Worm (Caenorhabditis elegans) whole organism, young adult: ENCODE measurements around the gene oac-58.

Experiments
- D2030.7 ChIP-seq: fragments of 200-800 bp; sonication (Bioruptor generic); IDR thresholded peaks from 2 replicates; pipeline ENCODE4 v1.3.6; 2022; ENCODE audit warnings: missing genetic modification reagents, missing genetic modification characterization, missing compliant biosample characterization
- F33H1.4 ChIP-seq: fragments of 200-800 bp; sonication (Bioruptor generic); IDR thresholded peaks from 2 replicates; pipeline ENCODE4 v1.3.6; 2022; ENCODE audit warnings: missing genetic modification reagents, missing genetic modification characterization, missing compliant biosample characterization
- K12H6.12 ChIP-seq: fragments of 200-800 bp; sonication (Bioruptor generic); optimal IDR thresholded peaks from 2 replicates; lab custom pipeline; 2018; ENCODE audit warnings: mild to moderate bottlenecking, missing genetic modification characterization, missing compliant biosample characterization
- attf-3 ChIP-seq: fragments of 200-800 bp; sonication (Bioruptor generic); conservative IDR thresholded peaks from 2 replicates; pipeline ENCODE4 v1.3.6; 2022; ENCODE audit warnings: missing genetic modification reagents, missing genetic modification characterization, missing compliant biosample characterization
- attf-5 ChIP-seq: fragments of 200-800 bp; sonication (Bioruptor generic); optimal IDR thresholded peaks from 2 replicates; lab custom pipeline; 2018; ENCODE audit warnings: mild to moderate bottlenecking, missing genetic modification characterization, missing compliant biosample characterization
- bed-2 ChIP-seq: fragments of 200-800 bp; sonication (Bioruptor generic); IDR thresholded peaks from 2 replicates; pipeline ENCODE4 v1.3.6; 2022; ENCODE audit warnings: missing genetic modification reagents, missing genetic modification characterization, missing compliant biosample characterization
- ccch-3 ChIP-seq: fragments of 200-800 bp; sonication (Bioruptor generic); optimal IDR thresholded peaks from 2 replicates; lab custom pipeline; 2018; ENCODE audit warnings: mild to moderate bottlenecking, missing genetic modification characterization, missing compliant biosample characterization
- ceh-27 ChIP-seq: fragments of 200-800 bp; sonication (Bioruptor generic); optimal IDR thresholded peaks from 2 replicates; lab custom pipeline; 2018; ENCODE audit warnings: mild to moderate bottlenecking, missing genetic modification characterization, moderate library complexity, missing compliant biosample characterization
- ekl-4 ChIP-seq: fragments of 200-800 bp; sonication (Bioruptor generic); IDR thresholded peaks from 2 replicates; pipeline ENCODE4 v1.3.6; 2022; ENCODE audit warnings: missing genetic modification reagents, missing genetic modification characterization, missing compliant biosample characterization
- hlh-12 ChIP-seq: sonication (generic microtip); optimal IDR thresholded peaks from 2 replicates; lab custom pipeline; 2016; ENCODE audit warnings: missing genetic modification characterization, missing compliant biosample characterization
- lsl-1 ChIP-seq: fragments of 200-800 bp; sonication (Bioruptor generic); optimal IDR thresholded peaks from 2 replicates; lab custom pipeline; 2018; ENCODE audit warnings: mild to moderate bottlenecking, missing genetic modification characterization, moderate library complexity, missing compliant biosample characterization
- madf-3 ChIP-seq: fragments of 200-800 bp; sonication (Bioruptor generic); IDR thresholded peaks from 2 replicates; pipeline ENCODE4 v1.3.6; 2022; ENCODE audit warnings: missing genetic modification reagents, missing genetic modification characterization, missing compliant biosample characterization
- mxl-1 ChIP-seq: sonication (generic microtip); optimal IDR thresholded peaks from 2 replicates; lab custom pipeline; 2016; ENCODE audit warnings: missing genetic modification characterization, missing compliant biosample characterization
- nhr-120 ChIP-seq: fragments of 200-800 bp; sonication (Bioruptor generic); IDR thresholded peaks from 2 replicates; pipeline ENCODE4 v1.3.6; 2022; ENCODE audit warnings: missing genetic modification characterization, missing compliant biosample characterization
- nhr-179 ChIP-seq: sonication (generic microtip); optimal IDR thresholded peaks from 2 replicates; lab custom pipeline; 2016; ENCODE audit warnings: mild to moderate bottlenecking, missing genetic modification characterization, missing compliant biosample characterization
- rcor-1 ChIP-seq: fragments of 200-800 bp; sonication (Bioruptor generic); IDR thresholded peaks from 2 replicates; pipeline ENCODE4 v1.3.6; 2022; ENCODE audit warnings: missing genetic modification reagents, missing genetic modification characterization, missing compliant biosample characterization
- repo-1 ChIP-seq: sonication (generic microtip); optimal IDR thresholded peaks from 2 replicates; lab custom pipeline; 2017; ENCODE audit warnings: mild to moderate bottlenecking, missing genetic modification characterization, missing compliant biosample characterization
- snpc-3.4 ChIP-seq: sonication (generic microtip); optimal IDR thresholded peaks from 2 replicates; lab custom pipeline; 2017; ENCODE audit warnings: missing genetic modification characterization, mild to moderate bottlenecking, missing compliant biosample characterization, antibody characterized with exemption, moderate library complexity, missing genotype, missing genetic modification reagents
- tbx-9 ChIP-seq: sonication (generic microtip); optimal IDR thresholded peaks from 2 replicates; lab custom pipeline; 2016; ENCODE audit warnings: borderline replicate concordance, missing genetic modification characterization, inconsistent platforms, missing compliant biosample characterization
- ztf-18 ChIP-seq: sonication (generic microtip); optimal IDR thresholded peaks from 2 replicates; lab custom pipeline; 2016; ENCODE audit warnings: missing genotype, mild to moderate bottlenecking, missing genetic modification characterization, missing compliant biosample characterization

The oac-58 gene

DNA sequence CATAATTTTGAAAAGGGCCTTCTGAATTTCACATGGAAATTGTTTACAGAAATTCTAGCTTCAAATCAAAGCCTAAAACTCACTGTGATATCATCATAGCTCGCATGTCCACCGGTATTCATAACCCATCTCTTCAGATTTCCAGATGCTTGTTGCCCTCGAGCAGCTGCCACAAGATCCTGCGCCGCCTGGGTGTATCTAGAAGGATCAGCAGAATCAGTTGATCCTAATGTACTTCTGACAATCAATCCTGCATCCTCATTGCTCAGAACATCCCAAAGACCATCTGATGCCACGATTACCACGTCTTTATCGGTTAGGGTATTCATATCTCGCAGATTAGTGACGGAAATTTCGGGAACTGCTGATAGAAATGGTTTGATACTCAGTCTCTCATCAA is 45.6 kb downstream of the oac-58 start:
- TF ChIP-seq D2030.7 (GFP tag; lab: Robert Waterston, UW) (no peak), lsl-1 (no peak), nhr-179 (tag; lab: Kevin White, UChicago) (no peak)

DNA sequence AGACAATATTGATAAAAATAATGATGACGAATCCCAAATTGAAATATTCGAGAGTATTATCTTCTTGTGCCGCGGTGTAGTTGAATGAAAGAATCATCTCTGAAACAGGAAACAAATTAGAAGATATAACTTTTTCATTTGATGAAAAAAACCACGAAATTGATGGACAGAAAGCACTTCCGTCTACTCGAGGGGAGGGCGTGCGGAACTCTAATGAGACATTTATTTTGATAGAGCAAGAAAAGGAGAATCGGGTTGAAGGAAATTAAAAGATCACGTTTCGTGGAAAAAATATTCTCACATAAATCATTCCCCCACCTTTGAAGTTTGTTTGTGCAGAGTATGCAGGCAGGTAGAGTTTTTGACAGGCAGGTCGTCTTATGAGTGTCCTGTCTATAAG is 50.1 kb downstream of the oac-58 start, which contains the start of gene sre-14:
sre-14 (minus strand) TSS at position 101 of the 400 bp plus-strand sequence.
- TF ChIP-seq ccch-3 (GFP tag; lab: Kevin White, UChicago) (no peak), nhr-120 (GFP tag; lab: Robert Waterston, UW) (no peak), repo-1 (tag; lab: Kevin White, UChicago) (no peak), ekl-4 (GFP tag; lab: Robert Waterston, UW) (no peak), snpc-3.4 (no peak), madf-3 (GFP tag; lab: Robert Waterston, UW) (no peak), ztf-18 (no peak), rcor-1 (GFP tag; lab: Robert Waterston, UW) (no peak), F33H1.4 (GFP tag; lab: Robert Waterston, UW) (no peak), ceh-27 (GFP tag; lab: Kevin White, UChicago) (no peak), attf-5 (no peak), bed-2 (no peak), K12H6.12 (tag; lab: Kevin White, UChicago) (no peak)

DNA sequence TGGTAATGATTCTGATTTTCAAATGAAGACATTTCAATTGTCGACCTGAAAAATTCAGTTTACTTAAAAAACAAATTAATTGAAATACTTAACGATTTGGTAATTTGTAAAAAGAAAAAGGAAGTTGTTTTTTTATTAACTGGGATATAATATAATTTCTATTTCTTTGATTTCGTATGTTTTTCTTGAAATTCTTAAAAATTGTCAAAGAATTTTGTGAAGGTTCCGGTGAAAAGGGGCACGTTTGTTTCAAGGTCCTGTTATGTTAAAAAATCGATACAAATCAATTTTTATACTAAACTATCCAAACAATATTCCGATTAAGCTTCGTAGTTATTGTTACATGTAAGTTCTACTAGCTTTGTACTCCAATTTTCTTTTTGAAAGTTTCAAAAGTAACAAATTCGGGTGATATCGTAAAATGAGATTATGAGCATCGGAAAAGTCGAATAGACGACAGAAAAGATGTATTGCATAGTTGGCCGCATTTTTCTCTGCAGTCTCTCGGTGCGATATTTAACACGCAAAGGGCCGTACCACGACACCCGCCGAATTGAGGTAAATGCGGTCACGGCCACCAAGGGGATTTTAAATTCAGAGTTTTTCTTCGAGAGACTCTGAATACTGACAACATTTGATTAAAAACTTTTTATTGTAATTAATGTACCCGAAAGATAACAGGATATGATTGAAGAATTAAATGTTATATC is 52.2 kb downstream of the oac-58 start, which contains the start of gene Y39C12A.9:
Y39C12A.9 (minus strand) TSS at position 51 of the 710 bp plus-strand sequence.
- TF ChIP-seq nhr-179 (tag; lab: Kevin White, UChicago) (no peak), attf-3 (GFP tag; lab: Robert Waterston, UW) (no peak), hlh-12 (tag; lab: Kevin White, UChicago) (no peak), mxl-1 (tag; lab: Kevin White, UChicago) (no peak), tbx-9 (tag; lab: Kevin White, UChicago) (no peak)
